Fruit fly (Drosophila melanogaster): Measurements from ENCODE around the gene CG32188.
"Not testable (repeated sequence)": the region's sequence is repeated elsewhere in the genome, so short reads cannot be mapped to it uniquely, and the experiment has no call there.

Gene CG32188

dm6 chr3L:17833525-17833924 lies at the start of gene CG32188:
CG32188 (minus strand) TSS chr3L:17833625.
- TF ChIP-seq noc (tag; optimal IDR thresholded peaks at IDR 0.05) = no peak

- TF ChIP-seq noc (tag; optimal IDR thresholded peaks at IDR 0.05) = no peak
These were observed 45.4 kb upstream of the CG32188 start, which contains the start of gene CG7408 for dm6 chr3L:17878781-17879360. CG7408 (plus strand) TSS chr3L:17879096.

- TF ChIP-seq noc (tag; optimal IDR thresholded peaks at IDR 0.05) = not testable (repeated sequence)
These were observed 24.7 kb upstream of the CG32188 start, which contains the start of gene CG34002 for dm6 chr3L:17858174-17858573. CG34002 (plus strand) TSS chr3L:17858474.

- peak; percentile 94 for TF ChIP-seq noc (tag; optimal IDR thresholded peaks at IDR 0.05)
These were observed 23.4 kb upstream of the CG32188 start, which contains the start of gene CG5535 for dm6 chr3L:17856655-17857479. CG5535 (minus strand) TSS chr3L:17856794.

- no peak for TF ChIP-seq noc (tag; optimal IDR thresholded peaks at IDR 0.05)
These were observed 16.1 kb upstream of the CG32188 start, which contains the start of gene TrpRS-m for dm6 chr3L:17849517-17849916. TrpRS-m (plus strand) TSS chr3L:17849727.

dm6 chr3L:17846982-17847355 lies 13.5 kb upstream of the CG32188 start:
- TF ChIP-seq noc (tag; optimal IDR thresholded peaks at IDR 0.05) = no peak

dm6 chr3L:17846169-17846981 lies 12.9 kb upstream of the CG32188 start, which contains the start of the genes MED19 and CG7430:
MED19 (minus strand) TSS chr3L:17846501.
CG7430 (plus strand) TSS chr3L:17846916.
- peak; percentile 68 for TF ChIP-seq noc (tag; optimal IDR thresholded peaks at IDR 0.05)

dm6 chr3L:17842892-17843703 lies 9.7 kb upstream of the CG32188 start, which contains the start of gene CG5567:
CG5567 (minus strand) TSS chr3L:17843544.
- TF ChIP-seq noc (tag; optimal IDR thresholded peaks at IDR 0.05) = no peak

dm6 chr3L:17841085-17841606 lies 7.7 kb upstream of the CG32188 start, which contains the start of gene CG5577:
CG5577 (minus strand) TSS chr3L:17841427.
- peak; percentile 60 for TF ChIP-seq noc (tag; optimal IDR thresholded peaks at IDR 0.05)

dm6 chr3L:17835074-17835473 lies 1.6 kb upstream of the CG32188 start, which contains the start of gene CG32189:
CG32189 (minus strand) TSS chr3L:17835174.
- TF ChIP-seq noc (tag; optimal IDR thresholded peaks at IDR 0.05) = no peak

- no peak for TF ChIP-seq noc (tag; optimal IDR thresholded peaks at IDR 0.05)
These were observed 10.5 kb downstream of the CG32188 start, which contains the start of the genes Ir75c and Grd for dm6 chr3L:17822784-17823383. Ir75c (minus strand) TSS chr3L:17822834. Grd (plus strand) TSS chr3L:17823333.

- no peak for TF ChIP-seq noc (tag; optimal IDR thresholded peaks at IDR 0.05)
These were observed 13.3 kb downstream of the CG32188 start, which contains the start of gene Ir75b for dm6 chr3L:17820093-17820492. Ir75b (minus strand) TSS chr3L:17820193.

dm6 chr3L:17817821-17818220 lies 15.6 kb downstream of the CG32188 start, which contains the start of gene Ir75a:
Ir75a (minus strand) TSS chr3L:17817921.
- TF ChIP-seq noc (tag; optimal IDR thresholded peaks at IDR 0.05) = no peak

- TF ChIP-seq noc (tag; optimal IDR thresholded peaks at IDR 0.05) = peak; percentile 80
These were observed 19.4 kb downstream of the CG32188 start, which contains the start of gene Cln3 for dm6 chr3L:17814036-17814435. Cln3 (minus strand) TSS chr3L:17814119.

All from whole organism, larva.